Fruit fly (Drosophila melanogaster) whole organism: ENCODE results near the gene Slh.

Experiments
- CG8478 ChIP-seq: fragments of >200 bp; optimal IDR thresholded peaks from 2 replicates; lab custom pipeline; 2018; ENCODE audit warnings: inconsistent platforms
- EcR ChIP-seq, 2 experiments: fragments of >200 bp; optimal IDR thresholded peaks; 2 replicates each; lab custom pipeline; 2017; ENCODE audit warnings: missing biosample characterization in 2 of 2, missing genetic modification characterization in 2 of 2, missing genetic modification reagents in 2 of 2
- psq ChIP-seq: fragments of >200 bp; optimal IDR thresholded peaks from 2 replicates; lab custom pipeline; 2017
- usp ChIP-seq: fragments of >200 bp; optimal IDR thresholded peaks from 2 replicates; lab custom pipeline; 2017; ENCODE audit warnings: missing biosample characterization, missing genetic modification characterization, mixed read lengths

- TF ChIP-seq CG8478: no peak
- TF ChIP-seq EcR (GFP tag; optimal IDR thresholded peaks at IDR 0.05; lab: Kevin White, UChicago): no peak
- TF ChIP-seq psq: no peak
- no peak for TF ChIP-seq usp
These were observed 8.6 kb downstream of the Slh start for dm6 chr2L:2483720-2484507.
